Worm (Caenorhabditis elegans) whole organism, L2 larva: Measurements from ENCODE around the gene Y62H9A.8.

Experiments used
- mbf-1 ChIP-seq: sonication (generic microtip); optimal IDR thresholded peaks from 2 replicates; lab custom pipeline; 2017; ENCODE audit warnings: missing biosample characterization, missing genetic modification characterization
- nhr-11 ChIP-seq: fragments of 150-350 bp; optimal IDR thresholded peaks from 2 replicates; lab custom pipeline; 2014; ENCODE audit warnings: missing biosample characterization, missing genetic modification characterization

Gene Y62H9A.8

DNA sequence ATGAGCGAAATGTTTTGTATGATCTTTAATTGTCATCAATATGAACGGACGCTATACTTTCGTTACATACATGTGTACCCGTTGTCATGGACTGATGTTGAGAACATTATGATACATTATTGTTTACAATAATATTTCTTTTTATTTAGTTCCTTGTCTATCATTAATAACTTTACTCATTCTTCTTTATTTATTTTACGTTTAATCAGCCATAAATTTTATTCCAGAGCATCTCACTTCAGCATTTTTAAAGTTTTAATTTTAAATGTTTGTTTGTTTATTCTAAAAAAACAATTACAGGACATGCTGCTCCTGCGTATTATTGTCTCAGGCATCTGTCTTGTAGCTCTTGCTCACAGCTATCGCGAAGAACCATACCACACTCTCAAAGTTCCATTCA lies 48.9 kb downstream of the Y62H9A.8 start, which contains the start of gene F54F7.2:
Gene F54F7.2 (plus strand): TSS at position 301 of the 400 bp plus-strand sequence.
- TF ChIP-seq mbf-1 (no peak), nhr-11 (tag; lab: Kevin White, UChicago) (no peak)
- TF ChIP-seq, all 48 proteins: peak for 0
